Fruit fly (Drosophila melanogaster) whole organism, embryonic: ENCODE measurements around the gene CG46042.

Experiments used
- Atf6 ChIP-seq: fragments of 200-800 bp; sonication (Bioruptor generic); IDR thresholded peaks from 2 replicates; pipeline ENCODE4 v1.3.6; 2022; ENCODE audit warnings: missing biosample characterization, missing genetic modification characterization
- Bgb ChIP-seq: fragments of 200-800 bp; sonication (Bioruptor generic); IDR thresholded peaks from 2 replicates; pipeline ENCODE4 v1.3.6; 2022; ENCODE audit warnings: missing biosample characterization, missing genetic modification characterization; ENCODE audit not compliant: partially characterized antibody
- CG10267 ChIP-seq: fragments of 200-800 bp; sonication (Bioruptor generic); optimal IDR thresholded peaks from 2 replicates; lab custom pipeline; 2018; ENCODE audit warnings: missing biosample characterization, mild to moderate bottlenecking, missing genetic modification characterization, moderate library complexity
- CG10543 ChIP-seq: fragments of 200-800 bp; sonication (Bioruptor generic); optimal IDR thresholded peaks from 3 replicates; lab custom pipeline; 2017; ENCODE audit warnings: missing biosample characterization, mild to moderate bottlenecking, missing genetic modification characterization, moderate library complexity
- CG10959 ChIP-seq: fragments of 200-800 bp; sonication (Bioruptor generic); IDR thresholded peaks from 2 replicates; pipeline ENCODE4 v1.3.6; 2022; ENCODE audit warnings: missing biosample characterization, missing genetic modification characterization
- CG11085 ChIP-seq: fragments of 200-800 bp; sonication (Bioruptor generic); IDR thresholded peaks from 2 replicates; pipeline ENCODE4 v1.3.6; 2022; ENCODE audit warnings: missing biosample characterization, missing genetic modification characterization
- CG11398 ChIP-seq: fragments of 200-800 bp; sonication (Bioruptor generic); optimal IDR thresholded peaks from 2 replicates; lab custom pipeline; 2016; ENCODE audit warnings: missing biosample characterization, missing genetic modification characterization
- CG12391 ChIP-seq: fragments of 200-800 bp; sonication (Bioruptor generic); optimal IDR thresholded peaks from 3 replicates; lab custom pipeline; 2018; ENCODE audit warnings: missing biosample characterization, mild to moderate bottlenecking, missing genetic modification characterization, moderate library complexity
- CG12769 ChIP-seq: fragments of 200-800 bp; sonication (Bioruptor generic); optimal IDR thresholded peaks from 2 replicates; lab custom pipeline; 2019; ENCODE audit warnings: missing biosample characterization, mild to moderate bottlenecking, missing genetic modification characterization, moderate library complexity
- CG13775 ChIP-seq: fragments of 200-800 bp; sonication (Bioruptor generic); optimal IDR thresholded peaks from 3 replicates; lab custom pipeline; 2017; ENCODE audit warnings: missing biosample characterization, mild to moderate bottlenecking, missing genetic modification characterization
- CG13894 ChIP-seq: fragments of 200-800 bp; sonication (Bioruptor generic); optimal IDR thresholded peaks from 3 replicates; lab custom pipeline; 2018; ENCODE audit warnings: missing biosample characterization, mild to moderate bottlenecking, missing genetic modification characterization, moderate library complexity
- CG1603 ChIP-seq: fragments of 200-800 bp; sonication (Bioruptor generic); optimal IDR thresholded peaks from 2 replicates; lab custom pipeline; 2019; ENCODE audit warnings: missing biosample characterization, mild to moderate bottlenecking, missing genetic modification characterization, moderate library complexity
- CG17361 ChIP-seq: fragments of 200-800 bp; sonication (Bioruptor generic); IDR thresholded peaks from 3 replicates; pipeline ENCODE4 v1.3.6; 2022; ENCODE audit warnings: missing biosample characterization, missing genetic modification characterization
- CG17829 ChIP-seq: fragments of 200-800 bp; optimal IDR thresholded peaks from 2 replicates; lab custom pipeline; 2019; ENCODE audit warnings: missing biosample characterization, mild to moderate bottlenecking, missing genetic modification characterization, moderate library complexity
- CG18599 ChIP-seq: fragments of 200-800 bp; sonication (Bioruptor generic); optimal IDR thresholded peaks from 3 replicates; lab custom pipeline; 2017; ENCODE audit warnings: missing biosample characterization, missing genetic modification characterization, mild to moderate bottlenecking, moderate library complexity, missing genetic modification reagents
- CG2129 ChIP-seq: fragments of 200-800 bp; sonication (Bioruptor generic); IDR thresholded peaks from 2 replicates; pipeline ENCODE4 v1.3.6; 2022; ENCODE audit warnings: missing biosample characterization, missing genetic modification characterization; ENCODE audit not compliant: partially characterized antibody
- CG2202 ChIP-seq: fragments of 200-800 bp; sonication (Bioruptor generic); optimal IDR thresholded peaks from 2 replicates; lab custom pipeline; 2018; ENCODE audit warnings: missing biosample characterization, mild to moderate bottlenecking, missing genetic modification characterization
- CG31365 ChIP-seq: fragments of 200-800 bp; sonication (Bioruptor generic); optimal IDR thresholded peaks from 2 replicates; lab custom pipeline; 2018; ENCODE audit warnings: missing biosample characterization, mild to moderate bottlenecking, missing genetic modification characterization
- CG3281 ChIP-seq: fragments of 200-800 bp; sonication (Bioruptor generic); optimal IDR thresholded peaks from 3 replicates; lab custom pipeline; 2017; ENCODE audit warnings: missing biosample characterization, mild to moderate bottlenecking, missing genetic modification characterization
- CG33213 ChIP-seq: fragments of 200-800 bp; sonication (Bioruptor generic); optimal IDR thresholded peaks from 3 replicates; lab custom pipeline; 2016; ENCODE audit warnings: missing biosample characterization, missing genetic modification characterization
- CG34422 ChIP-seq: fragments of 200-800 bp; sonication (Bioruptor generic); IDR thresholded peaks from 3 replicates; pipeline ENCODE4 v1.3.6; 2022; ENCODE audit warnings: missing biosample characterization, missing genetic modification characterization
- CG4360 ChIP-seq: fragments of 200-800 bp; sonication (Bioruptor generic); IDR thresholded peaks from 2 replicates; pipeline ENCODE4 v1.3.6; 2022; ENCODE audit warnings: missing biosample characterization, missing genetic modification characterization
- CG43689 ChIP-seq: fragments of 200-800 bp; sonication (Bioruptor generic); IDR thresholded peaks from 2 replicates; pipeline ENCODE4 v1.3.6; 2022; ENCODE audit warnings: missing biosample characterization, missing genetic modification characterization
- CG6689 ChIP-seq: fragments of 200-800 bp; sonication (Bioruptor generic); IDR thresholded peaks from 2 replicates; pipeline ENCODE4 v1.3.6; 2022; ENCODE audit warnings: missing biosample characterization, missing genetic modification characterization
- CG6854 ChIP-seq: fragments of 200-800 bp; sonication (Bioruptor generic); optimal IDR thresholded peaks from 3 replicates; lab custom pipeline; 2017; ENCODE audit warnings: missing biosample characterization, mild to moderate bottlenecking, missing genetic modification characterization
- D19A ChIP-seq: fragments of 200-800 bp; optimal IDR thresholded peaks from 3 replicates; lab custom pipeline; 2019; ENCODE audit warnings: missing biosample characterization, mild to moderate bottlenecking, missing genetic modification characterization, moderate library complexity
- Dbx ChIP-seq: fragments of 200-800 bp; sonication (Bioruptor generic); IDR thresholded peaks from 3 replicates; pipeline ENCODE4 v1.3.6; 2022; ENCODE audit warnings: missing biosample characterization, missing genetic modification characterization
- Dfd ChIP-seq, 2 experiments: fragments of >200 bp; optimal IDR thresholded peaks; 2 replicates each; lab custom pipeline; 2017; ENCODE audit warnings: missing biosample characterization in 2 of 2, missing genetic modification characterization in 2 of 2
- E2f2 ChIP-seq: fragments of 200-800 bp; sonication (Bioruptor generic); IDR thresholded peaks from 2 replicates; pipeline ENCODE4 v1.3.6; 2022; ENCODE audit warnings: missing biosample characterization, missing genetic modification characterization
- Jarid2 ChIP-seq: fragments of 200-800 bp; sonication (Bioruptor generic); optimal IDR thresholded peaks from 3 replicates; lab custom pipeline; 2017; ENCODE audit warnings: mild to moderate bottlenecking, missing biosample characterization, missing genetic modification reagents, missing genetic modification characterization
- Neu2 ChIP-seq: fragments of 200-800 bp; sonication (Bioruptor generic); optimal IDR thresholded peaks from 3 replicates; lab custom pipeline; 2016; ENCODE audit warnings: missing biosample characterization, missing genetic modification characterization, borderline replicate concordance
- TFAM ChIP-seq: fragments of 200-800 bp; sonication (Bioruptor generic); optimal IDR thresholded peaks from 2 replicates; lab custom pipeline; 2017; ENCODE audit warnings: missing biosample characterization, missing genetic modification characterization, inconsistent platforms
- Taf1 ChIP-seq: fragments of 200-800 bp; sonication (Bioruptor generic); IDR thresholded peaks from 2 replicates; pipeline ENCODE4 v1.3.6; 2022; ENCODE audit warnings: missing biosample characterization, missing genetic modification characterization
- Usf ChIP-seq: fragments of 200-800 bp; sonication (Bioruptor generic); optimal IDR thresholded peaks from 2 replicates; lab custom pipeline; 2017; ENCODE audit warnings: missing genotype, missing biosample characterization, missing genetic modification characterization
- Xbp1 ChIP-seq: fragments of 200-800 bp; sonication (Bioruptor generic); optimal IDR thresholded peaks from 3 replicates; lab custom pipeline; 2016; ENCODE audit warnings: missing biosample characterization, mild to moderate bottlenecking, missing genetic modification characterization
- ara ChIP-seq: fragments of 200-800 bp; sonication (Bioruptor generic); IDR thresholded peaks from 2 replicates; pipeline ENCODE4 v1.3.6; 2022; ENCODE audit warnings: missing biosample characterization, missing genetic modification characterization
- bbx ChIP-seq: fragments of 200-800 bp; sonication (Bioruptor generic); IDR thresholded peaks from 2 replicates; pipeline ENCODE4 v1.3.6; 2022; ENCODE audit warnings: missing biosample characterization, missing genetic modification characterization; ENCODE audit not compliant: partially characterized antibody
- eve ChIP-seq, 2 experiments: fragments of >200 bp; optimal IDR thresholded peaks; 2 replicates each; lab custom pipeline; 2017; ENCODE audit warnings: missing biosample characterization in 2 of 2, missing genetic modification characterization in 2 of 2
- ind ChIP-seq: fragments of 200-800 bp; sonication (Bioruptor generic); optimal IDR thresholded peaks from 3 replicates; lab custom pipeline; 2016; ENCODE audit warnings: missing biosample characterization, missing genetic modification characterization
- lilli ChIP-seq: fragments of 200-800 bp; sonication (Bioruptor generic); optimal IDR thresholded peaks from 3 replicates; lab custom pipeline; 2016; ENCODE audit warnings: missing biosample characterization, missing genetic modification characterization
- maf-S ChIP-seq: fragments of 200-800 bp; sonication (Bioruptor generic); optimal IDR thresholded peaks from 2 replicates; lab custom pipeline; 2016; ENCODE audit warnings: missing biosample characterization, missing genetic modification characterization
- nau ChIP-seq: fragments of 200-800 bp; sonication (Bioruptor generic); optimal IDR thresholded peaks from 3 replicates; lab custom pipeline; 2017; ENCODE audit warnings: missing biosample characterization, mild to moderate bottlenecking, missing genetic modification characterization, missing genetic modification reagents
- otp ChIP-seq: fragments of 200-800 bp; sonication (Bioruptor generic); IDR thresholded peaks from 3 replicates; pipeline ENCODE4, ENCODE4 v1.3.6; 2022; ENCODE audit warnings: missing biosample characterization, missing genetic modification characterization
- prd ChIP-seq, 3 experiments: fragments of >200 bp in 2 of 3; fragments of 200-800 bp in 1 of 3; sonication (Bioruptor generic) in 1 of 3; optimal IDR thresholded peaks in 2 of 3; IDR thresholded peaks in 1 of 3; 2 replicates in 2 of 3; 3 replicates in 1 of 3; pipeline versions ENCODE4 v1.3.6 to Lab custom; 2017 to 2022; ENCODE audit warnings: missing biosample characterization in 1 of 3, missing genetic modification characterization in 1 of 3
- sqz ChIP-seq: fragments of 200-800 bp; sonication (Bioruptor generic); optimal IDR thresholded peaks from 3 replicates; lab custom pipeline; 2018; ENCODE audit warnings: missing biosample characterization, mild to moderate bottlenecking, missing genetic modification characterization
- ssp ChIP-seq: fragments of 200-800 bp; sonication (Bioruptor generic); IDR thresholded peaks from 2 replicates; pipeline ENCODE4 v1.3.6; 2022; ENCODE audit warnings: missing biosample characterization, missing genetic modification characterization
- tin ChIP-seq: fragments of 200-800 bp; sonication (Bioruptor generic); optimal IDR thresholded peaks from 3 replicates; lab custom pipeline; 2016; ENCODE audit warnings: missing biosample characterization, missing genetic modification characterization
- vfl ChIP-seq: fragments of 200-800 bp; sonication (Bioruptor generic); optimal IDR thresholded peaks from 2 replicates; lab custom pipeline; 2016; ENCODE audit warnings: missing biosample characterization, missing genetic modification characterization
- zfh2 ChIP-seq: fragments of 200-800 bp; sonication (Bioruptor generic); optimal IDR thresholded peaks from 2 replicates; lab custom pipeline; 2016; ENCODE audit warnings: missing biosample characterization, missing genetic modification characterization

The CG46042 gene

dm6 chr3R:19902926-19903739, 39.1 kb downstream of the CG46042 start, which contains the start of gene ClpX (continued):
- TF ChIP-seq CG31365, result peak; percentile 7
- peak; percentile 10 for TF ChIP-seq CG13894 (tag; lab: Kevin White, UChicago)
- TF ChIP-seq D19A (tag; lab: Kevin White, UChicago), result no peak
- TF ChIP-seq CG33213, result no peak
- TF ChIP-seq CG1603 (tag; lab: Kevin White, UChicago), result peak; percentile 48
- no peak for TF ChIP-seq CG17361 (GFP tag; lab: Robert Waterston, UW)
- TF ChIP-seq sqz (GFP tag; lab: Kevin White, UChicago), result no peak
- no peak for TF ChIP-seq vfl (GFP tag; lab: Kevin White, UChicago)
- no peak for TF ChIP-seq Neu2 (GFP tag; lab: Kevin White, UChicago)
- no peak for TF ChIP-seq Atf6 (GFP tag; lab: Robert Waterston, UW)
- no peak for TF ChIP-seq nau (GFP tag; lab: Kevin White, UChicago)
- TF ChIP-seq CG4360, result no peak
- no peak for TF ChIP-seq CG43689 (GFP tag; lab: Robert Waterston, UW)
- TF ChIP-seq CG2129 (GFP tag; lab: Robert Waterston, UW), result 0 out of 2 replicates have a peak, but pooled peaks have one; percentile 23
- TF ChIP-seq CG10959, result no peak
- TF ChIP-seq prd (optimal IDR thresholded peaks at IDR 0.05; lab: Kevin White, UChicago), result no peak
- no peak for TF ChIP-seq prd (GFP tag; IDR thresholded peaks at IDR 0.05; lab: Robert Waterston, UW)
- no peak for TF ChIP-seq CG12769 (tag; lab: Kevin White, UChicago)
- no peak for TF ChIP-seq zfh2
- TF ChIP-seq Xbp1 (GFP tag; lab: Kevin White, UChicago), result no peak
- TF ChIP-seq CG11398 (GFP tag; lab: Kevin White, UChicago), result no peak
- TF ChIP-seq ind (GFP tag; lab: Kevin White, UChicago), result no peak
- TF ChIP-seq TFAM, result no peak
- TF ChIP-seq Dbx (GFP tag; lab: Robert Waterston, UW), result no peak
- no peak for TF ChIP-seq otp
- peak; percentile 28 for TF ChIP-seq CG10543
- peak; percentile 76 for TF ChIP-seq Bgb (GFP tag; lab: Robert Waterston, UW)
- no peak for TF ChIP-seq Taf1 (GFP tag; lab: Robert Waterston, UW)
- TF ChIP-seq CG2202 (tag; lab: Kevin White, UChicago), result no peak
- TF ChIP-seq CG3281 (GFP tag; lab: Kevin White, UChicago), result peak; percentile 17
- peak; percentile 77 for TF ChIP-seq bbx (GFP tag; lab: Robert Waterston, UW)
- TF ChIP-seq eve (GFP tag; optimal IDR thresholded peaks at IDR 0.05; lab: Kevin White, UChicago), result no peak
- no peak for TF ChIP-seq Dfd (GFP tag; optimal IDR thresholded peaks at IDR 0.05; lab: Kevin White, UChicago)
- no peak for TF ChIP-seq CG6689 (GFP tag; lab: Robert Waterston, UW)
- peak; percentile 7 for TF ChIP-seq CG12391 (tag; lab: Kevin White, UChicago)
- no peak for TF ChIP-seq Jarid2 (GFP tag; lab: Kevin White, UChicago)
- TF ChIP-seq CG34422 (GFP tag; lab: Robert Waterston, UW), result no peak
- TF ChIP-seq tin (GFP tag; lab: Kevin White, UChicago), result no peak
- no peak for TF ChIP-seq maf-S (GFP tag; lab: Kevin White, UChicago)
- TF ChIP-seq CG17829 (tag; lab: Kevin White, UChicago), result peak; percentile 34
- no peak for TF ChIP-seq CG13775 (GFP tag; lab: Kevin White, UChicago)
- no peak for TF ChIP-seq Usf
- TF ChIP-seq CG6854, result no peak
- peak; percentile 5 for TF ChIP-seq lilli
- no peak for TF ChIP-seq ssp
- peak; percentile 12 for TF ChIP-seq CG10267
- TF ChIP-seq CG11085, result no peak
- no peak for TF ChIP-seq CG18599 (GFP tag; lab: Kevin White, UChicago)
- no peak for TF ChIP-seq ara
- peak; percentile 35; the same call in 1 of the 2 replicates for TF ChIP-seq E2f2
